Worm (Caenorhabditis elegans) whole organism, midembryonic: ENCODE data around the gene deg-3.

Experiments used
- cog-1 ChIP-seq: sonication (generic microtip); optimal IDR thresholded peaks from 2 replicates; lab custom pipeline; 2016; ENCODE audit warnings: missing genetic modification characterization, missing compliant biosample characterization
- med-1 ChIP-seq: sonication (generic microtip); optimal IDR thresholded peaks from 2 replicates; lab custom pipeline; 2017; ENCODE audit warnings: missing genetic modification characterization, mild to moderate bottlenecking, missing compliant biosample characterization, antibody characterized with exemption, missing genetic modification reagents; ENCODE audit not compliant: insufficient read depth
- ztf-29 ChIP-seq: fragments of 200-800 bp; sonication (Bioruptor generic); IDR thresholded peaks from 2 replicates; pipeline ENCODE4 v1.3.6; 2022; ENCODE audit warnings: missing genetic modification reagents, missing genetic modification characterization, missing compliant biosample characterization

ce11 chrV:11366129-11366528, 48.8 kb downstream of the deg-3 start, which contains the start of gene dop-5:
- TF ChIP-seq med-1 (GFP tag; lab: Kevin White, UChicago) (no peak), ztf-29 (GFP tag; lab: Robert Waterston, UW) (no peak), cog-1 (tag; lab: Kevin White, UChicago) (no peak)
